Fruit fly (Drosophila melanogaster): ENCODE data around the gene CG15169.

Gene CG15169

dm6 chr2L:18948065-18948723, 42.6 kb upstream of the CG15169 start (continued):
- no peak for TF ChIP-seq CHES-1-like (GFP tag; optimal IDR thresholded peaks at IDR 0.05)
- no peak for TF ChIP-seq CG3163 (GFP tag; optimal IDR thresholded peaks at IDR 0.05)
- no peak for TF ChIP-seq CG10366 (GFP tag; IDR thresholded peaks at IDR 0.05)
- TF ChIP-seq CG32767 (GFP tag; IDR thresholded peaks at IDR 0.05), result no peak
- no peak for TF ChIP-seq zen (tag; optimal IDR thresholded peaks at IDR 0.05)
- peak; percentile 74 for TF ChIP-seq CG14710 (tag; optimal IDR thresholded peaks at IDR 0.05)
- TF ChIP-seq Trl (optimal IDR thresholded peaks at IDR 0.05), result no peak
- no peak for TF ChIP-seq Trl (GFP tag; optimal IDR thresholded peaks at IDR 0.05)
- TF ChIP-seq CG9817 (tag; optimal IDR thresholded peaks at IDR 0.05), result peak; percentile 38
- no peak for TF ChIP-seq sens-2 (GFP tag; IDR thresholded peaks at IDR 0.05)
- peak in 1 of 2 experiments; percentile 57 for TF ChIP-seq Eip74EF (GFP tag; optimal IDR thresholded peaks at IDR 0.05)
- TF ChIP-seq dimm (GFP tag; IDR thresholded peaks at IDR 0.05), result no peak
- TF ChIP-seq CG4328 (GFP tag; optimal IDR thresholded peaks at IDR 0.05), result peak; percentile 17
- TF ChIP-seq tna (GFP tag; IDR thresholded peaks at IDR 0.05; ENCODE audit: partially characterized antibody), result no peak
- TF ChIP-seq dysf (GFP tag; IDR thresholded peaks at IDR 0.05), result peak; percentile 50; the same call in 1 of the 3 replicates
- TF ChIP-seq CG3407 (GFP tag; optimal IDR thresholded peaks at IDR 0.05), result peak; percentile 82
- TF ChIP-seq tio (GFP tag; optimal IDR thresholded peaks at IDR 0.05), result peak; percentile 76
- no peak for TF ChIP-seq tup (GFP tag; optimal IDR thresholded peaks at IDR 0.05)
- no peak for TF ChIP-seq Neu2 (GFP tag; optimal IDR thresholded peaks at IDR 0.05; ENCODE audit: borderline replicate concordance)
- no peak for TF ChIP-seq ac (GFP tag; optimal IDR thresholded peaks at IDR 0.05)
- peak; percentile 36 for TF ChIP-seq Mes4 (GFP tag; optimal IDR thresholded peaks at IDR 0.05)
- TF ChIP-seq ind (GFP tag; optimal IDR thresholded peaks at IDR 0.05), result peak; percentile 26
- peak; percentile 87 for TF ChIP-seq CG8924 (tag; optimal IDR thresholded peaks at IDR 0.05)
- no peak for TF ChIP-seq gce (GFP tag; IDR thresholded peaks at IDR 0.05)
- no peak for TF ChIP-seq Kr (GFP tag; optimal IDR thresholded peaks at IDR 0.05)
- no peak for TF ChIP-seq CTCF (GFP tag; optimal IDR thresholded peaks at IDR 0.05)
- TF ChIP-seq GATAe (GFP tag; conservative IDR thresholded peaks at IDR 0.05), result no peak
- peak; percentile 91 for TF ChIP-seq CG18262 (tag; optimal IDR thresholded peaks at IDR 0.05)
- no peak for TF ChIP-seq klu (GFP tag; IDR thresholded peaks at IDR 0.05)
- TF ChIP-seq CG11723 (GFP tag; optimal IDR thresholded peaks at IDR 0.05), result peak; percentile 49
- TF ChIP-seq fd102C (GFP tag; optimal IDR thresholded peaks at IDR 0.05), result no peak
- no peak for TF ChIP-seq CG11695 (GFP tag; IDR thresholded peaks at IDR 0.05)
- TF ChIP-seq dm (GFP tag; optimal IDR thresholded peaks at IDR 0.05), result no peak
- TF ChIP-seq CG31224 (GFP tag; IDR thresholded peaks at IDR 0.05), result peak; percentile 96
- TF ChIP-seq Nf-YA (GFP tag; IDR thresholded peaks at IDR 0.05), result no peak
- no peak for TF ChIP-seq CG11504 (tag; optimal IDR thresholded peaks at IDR 0.05)
- no peak for TF ChIP-seq CG8359 (GFP tag; optimal IDR thresholded peaks at IDR 0.05; ENCODE audit: borderline replicate concordance)
- no peak for TF ChIP-seq Elba2 (GFP tag; optimal IDR thresholded peaks at IDR 0.05)
- peak; percentile 30; the same call in 1 of the 2 replicates for TF ChIP-seq ara (GFP tag; IDR thresholded peaks at IDR 0.05)
- TF ChIP-seq NFAT (GFP tag; IDR thresholded peaks at IDR 0.05), result no peak
- TF ChIP-seq dpn (GFP tag; optimal IDR thresholded peaks at IDR 0.05), result peak; percentile 24 to 77
- TF ChIP-seq CG34422 (GFP tag; IDR thresholded peaks at IDR 0.05), result peak; percentile 10; the same call in 1 of the 3 replicates
- TF ChIP-seq schlank (tag; optimal IDR thresholded peaks at IDR 0.05), result no peak
- TF ChIP-seq vvl (GFP tag; IDR thresholded peaks at IDR 0.05), result no peak
- no peak for TF ChIP-seq prd (optimal IDR thresholded peaks at IDR 0.05)
- TF ChIP-seq prd (GFP tag; IDR thresholded peaks at IDR 0.05), result peak; percentile 63; the same call in 2 of the 3 replicates
- no peak for TF ChIP-seq Mrtf (GFP tag; IDR thresholded peaks at IDR 0.05)
- TF ChIP-seq pros (GFP tag; optimal IDR thresholded peaks at IDR 0.05), result no peak
- TF ChIP-seq CG42726 (GFP tag; IDR thresholded peaks at IDR 0.05; ENCODE audit: partially characterized antibody), result no peak
- TF ChIP-seq jumu (GFP tag; optimal IDR thresholded peaks at IDR 0.05), result peak; percentile 18
- TF ChIP-seq Hand (GFP tag; optimal IDR thresholded peaks at IDR 0.05), result peak; percentile 46

Measured in whole organism, embryonic.